Worm (Caenorhabditis elegans) whole organism, L4 larva: Measurements from ENCODE around the gene ZC443.7.

Experiments used
- attf-4 ChIP-seq: sonication (generic microtip); optimal IDR thresholded peaks from 3 replicates; lab custom pipeline; 2017; ENCODE audit warnings: missing biosample characterization, missing genetic modification characterization
- egl-27 ChIP-seq: sonication (generic microtip); optimal IDR thresholded peaks from 3 replicates; lab custom pipeline; 2017; ENCODE audit warnings: missing biosample characterization, missing genetic modification reagents, missing genetic modification characterization
- madf-9 ChIP-seq: fragments of 200-800 bp; sonication (Bioruptor generic); conservative IDR thresholded peaks from 2 replicates; pipeline ENCODE4 v1.3.6; 2022; ENCODE audit warnings: missing genetic modification reagents, missing genetic modification characterization, missing compliant biosample characterization
- nhr-28 ChIP-seq: fragments of 150-350 bp; optimal IDR thresholded peaks from 2 replicates; lab custom pipeline; 2014; ENCODE audit warnings: missing biosample characterization, missing genetic modification characterization
- skn-1 ChIP-seq: fragments of 150-350 bp; optimal IDR thresholded peaks from 2 replicates; lab custom pipeline; 2014; ENCODE audit warnings: missing biosample characterization, missing genetic modification characterization
- tag-97 ChIP-seq: fragments of 200-800 bp; sonication (Bioruptor generic); IDR thresholded peaks from 2 replicates; pipeline ENCODE4 v1.3.6; 2022; ENCODE audit warnings: missing genetic modification characterization, missing compliant biosample characterization
- unc-62 ChIP-seq, 3 experiments: fragments of 150-350 bp in 1 of 3; sonication (generic microtip); optimal IDR thresholded peaks in 2 of 3; peaks in 1 of 3; 1 replicate in 1 of 3; 2 replicates in 2 of 3; lab custom pipeline; 2014 to 2017; ENCODE audit warnings: missing biosample characterization in 3 of 3, missing genetic modification characterization in 3 of 3, missing genetic modification reagents in 3 of 3, missing genotype in 1 of 3

DNA sequence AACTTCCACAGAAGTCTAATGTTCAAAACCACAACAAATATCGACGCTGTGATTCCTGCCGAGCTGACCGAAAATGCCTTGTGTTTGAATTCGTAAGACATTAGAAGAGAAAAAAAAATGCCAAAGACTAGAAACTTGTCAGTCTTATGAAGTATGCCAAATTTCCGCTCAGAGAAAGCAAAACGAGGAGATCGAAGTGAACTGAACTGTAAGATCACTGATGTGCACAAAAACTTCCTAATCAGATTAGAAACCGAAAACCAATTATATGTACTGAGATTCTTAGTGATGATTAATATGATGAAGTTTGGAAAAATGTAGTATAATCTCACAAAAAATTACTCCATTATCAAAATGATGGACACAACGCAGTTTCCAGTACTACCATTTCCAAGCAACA, 17.8 kb upstream of the ZC443.7 start, which contains the start of gene srbc-44:
- TF ChIP-seq skn-1 (tag; lab: Kevin White, UChicago) (no peak), tag-97 (no peak), attf-4 (tag; lab: Kevin White, UChicago) (no peak), nhr-28 (tag; lab: Kevin White, UChicago) (no peak), unc-62 (GFP tag; optimal IDR thresholded peaks at IDR 0.05 in 1 of 2; lab: Kevin White, UChicago) (no peak), unc-62 (tag; optimal IDR thresholded peaks at IDR 0.05; lab: Kevin White, UChicago) (no peak), egl-27 (tag; lab: Kevin White, UChicago) (no peak), madf-9 (GFP tag; lab: Robert Waterston, UW) (no peak)
